Worm (Caenorhabditis elegans) whole organism, young adult: ENCODE data around the gene ZK512.11.

ENCODE experiments used
- B0019.2 ChIP-seq: fragments of 200-800 bp; sonication (Bioruptor generic); conservative IDR thresholded peaks from 2 replicates; pipeline ENCODE4 v1.3.6; 2022; ENCODE audit warnings: missing genetic modification reagents, missing genetic modification characterization, missing compliant biosample characterization
- F52B5.7 ChIP-seq: sonication (generic microtip); optimal IDR thresholded peaks from 2 replicates; lab custom pipeline; 2016; ENCODE audit warnings: mild to moderate bottlenecking, missing genetic modification characterization, missing compliant biosample characterization
- K12H6.12 ChIP-seq: fragments of 200-800 bp; sonication (Bioruptor generic); optimal IDR thresholded peaks from 2 replicates; lab custom pipeline; 2018; ENCODE audit warnings: mild to moderate bottlenecking, missing genetic modification characterization, missing compliant biosample characterization
- Y53G8AR.9 ChIP-seq: fragments of 200-800 bp; sonication (Bioruptor generic); conservative IDR thresholded peaks from 2 replicates; pipeline ENCODE4 v1.3.6; 2022; ENCODE audit warnings: missing genetic modification reagents, missing genetic modification characterization, missing compliant biosample characterization
- Y79H2A.3 ChIP-seq: fragments of 200-800 bp; sonication (Bioruptor generic); conservative IDR thresholded peaks from 2 replicates; pipeline ENCODE4 v1.3.6; 2022; ENCODE audit warnings: missing genetic modification reagents, missing genetic modification characterization, missing compliant biosample characterization
- ama-1 ChIP-seq, 3 experiments: fragments of 150-350 bp in 1 of 3; sonication (generic microtip) in 2 of 3; optimal IDR thresholded peaks; 2 replicates each; lab custom pipeline; 2014 to 2018; ENCODE audit warnings: missing biosample characterization in 2 of 3, missing genetic modification characterization in 2 of 3, missing genetic modification reagents in 2 of 3
- aptf-3 ChIP-seq: fragments of 200-800 bp; sonication (Bioruptor generic); IDR thresholded peaks from 2 replicates; pipeline ENCODE4 v1.3.6; 2022; ENCODE audit warnings: missing genetic modification characterization, missing compliant biosample characterization
- attf-3 ChIP-seq: fragments of 200-800 bp; sonication (Bioruptor generic); conservative IDR thresholded peaks from 2 replicates; pipeline ENCODE4 v1.3.6; 2022; ENCODE audit warnings: missing genetic modification reagents, missing genetic modification characterization, missing compliant biosample characterization
- attf-5 ChIP-seq: fragments of 200-800 bp; sonication (Bioruptor generic); optimal IDR thresholded peaks from 2 replicates; lab custom pipeline; 2018; ENCODE audit warnings: mild to moderate bottlenecking, missing genetic modification characterization, missing compliant biosample characterization
- bed-1 ChIP-seq: fragments of 200-800 bp; sonication (Bioruptor generic); IDR thresholded peaks from 2 replicates; pipeline ENCODE4 v1.3.6; 2022; ENCODE audit warnings: missing genetic modification reagents, missing genetic modification characterization, missing compliant biosample characterization
- ceh-27 ChIP-seq: fragments of 200-800 bp; sonication (Bioruptor generic); optimal IDR thresholded peaks from 2 replicates; lab custom pipeline; 2018; ENCODE audit warnings: mild to moderate bottlenecking, missing genetic modification characterization, moderate library complexity, missing compliant biosample characterization
- chd-7 ChIP-seq: sonication (generic microtip); optimal IDR thresholded peaks from 2 replicates; lab custom pipeline; 2016; ENCODE audit warnings: mild to moderate bottlenecking, missing genetic modification characterization, moderate library complexity, missing compliant biosample characterization
- die-1 ChIP-seq: sonication (generic microtip); optimal IDR thresholded peaks from 2 replicates; lab custom pipeline; 2016; ENCODE audit warnings: missing genotype, mild to moderate bottlenecking, missing genetic modification characterization, missing compliant biosample characterization
- hmg-1.2 ChIP-seq: fragments of 200-800 bp; sonication (Bioruptor generic); IDR thresholded peaks from 2 replicates; pipeline ENCODE4 v1.3.6; 2022; ENCODE audit warnings: missing genetic modification reagents, missing genetic modification characterization, missing compliant biosample characterization
- hrde-1 ChIP-seq: sonication (generic microtip); optimal IDR thresholded peaks from 2 replicates; lab custom pipeline; 2016; ENCODE audit warnings: missing genetic modification characterization, mild to moderate bottlenecking, missing compliant biosample characterization, moderate library complexity, missing genotype, missing genetic modification reagents, borderline replicate concordance
- lag-1 ChIP-seq: fragments of 200-800 bp; sonication (Bioruptor generic); IDR thresholded peaks from 2 replicates; pipeline ENCODE4 v1.3.6; 2022; ENCODE audit warnings: missing genetic modification reagents, missing genetic modification characterization, missing compliant biosample characterization
- let-526 ChIP-seq: fragments of 200-800 bp; sonication (Bioruptor generic); IDR thresholded peaks from 2 replicates; pipeline ENCODE4 v1.3.6; 2022; ENCODE audit warnings: missing genetic modification reagents, missing genetic modification characterization, missing compliant biosample characterization
- madf-3 ChIP-seq: fragments of 200-800 bp; sonication (Bioruptor generic); IDR thresholded peaks from 2 replicates; pipeline ENCODE4 v1.3.6; 2022; ENCODE audit warnings: missing genetic modification reagents, missing genetic modification characterization, missing compliant biosample characterization
- madf-6 ChIP-seq: fragments of 200-800 bp; sonication (Bioruptor generic); IDR thresholded peaks from 2 replicates; pipeline ENCODE4 v1.3.6; 2022; ENCODE audit warnings: missing genetic modification reagents, missing genetic modification characterization, missing compliant biosample characterization
- nhr-179 ChIP-seq: sonication (generic microtip); optimal IDR thresholded peaks from 2 replicates; lab custom pipeline; 2016; ENCODE audit warnings: mild to moderate bottlenecking, missing genetic modification characterization, missing compliant biosample characterization
- pbrm-1 ChIP-seq: fragments of 200-800 bp; sonication (Bioruptor generic); IDR thresholded peaks from 2 replicates; pipeline ENCODE4 v1.3.6; 2022; ENCODE audit warnings: missing genetic modification reagents, missing genetic modification characterization, missing compliant biosample characterization
- pha-4 ChIP-seq: fragments of 150-350 bp; sonication (generic microtip); optimal IDR thresholded peaks from 2 replicates; lab custom pipeline; 2014; ENCODE audit warnings: missing biosample characterization, missing genetic modification reagents, missing genetic modification characterization
- rec-8 ChIP-seq, 2 experiments: sonication (generic microtip); optimal IDR thresholded peaks; 2 replicates each; lab custom pipeline; 2016; ENCODE audit warnings: mild to moderate bottlenecking in 2 of 2, missing genetic modification characterization in 2 of 2, missing genetic modification reagents in 2 of 2, missing genotype in 2 of 2, missing biosample characterization in 1 of 2, missing compliant biosample characterization in 1 of 2, moderate library complexity in 1 of 2
- snpc-4 ChIP-seq, 5 experiments: fragments of 150-350 bp in 1 of 5; sonication (generic microtip) in 4 of 5; optimal IDR thresholded peaks; 2 replicates each; lab custom pipeline; 2014 to 2018; ENCODE audit warnings: missing genetic modification characterization in 5 of 5, missing biosample characterization in 3 of 5, antibody characterized with exemption in 2 of 5, mild to moderate bottlenecking in 2 of 5, missing compliant biosample characterization in 2 of 5, missing genotype in 2 of 5, moderate library complexity in 2 of 5, missing genetic modification reagents in 1 of 5
- tbx-9 ChIP-seq: sonication (generic microtip); optimal IDR thresholded peaks from 2 replicates; lab custom pipeline; 2016; ENCODE audit warnings: borderline replicate concordance, missing genetic modification characterization, inconsistent platforms, missing compliant biosample characterization
- xnd-1 ChIP-seq: sonication (generic microtip); optimal IDR thresholded peaks from 2 replicates; lab custom pipeline; 2016; ENCODE audit warnings: missing genotype, missing genetic modification reagents, missing genetic modification characterization, missing compliant biosample characterization
- zfh-2 ChIP-seq: fragments of 200-800 bp; sonication (Bioruptor generic); conservative IDR thresholded peaks from 2 replicates; pipeline ENCODE4 v1.3.6; 2022; ENCODE audit warnings: missing genetic modification reagents, missing genetic modification characterization, missing compliant biosample characterization
- zim-3 ChIP-seq: sonication (generic microtip); optimal IDR thresholded peaks from 2 replicates; lab custom pipeline; 2017; ENCODE audit warnings: mild to moderate bottlenecking, missing genetic modification characterization, moderate library complexity, missing compliant biosample characterization
- ztf-18 ChIP-seq: sonication (generic microtip); optimal IDR thresholded peaks from 2 replicates; lab custom pipeline; 2016; ENCODE audit warnings: missing genotype, mild to moderate bottlenecking, missing genetic modification characterization, missing compliant biosample characterization
- ztf-26 ChIP-seq: sonication (generic microtip); optimal IDR thresholded peaks from 2 replicates; lab custom pipeline; 2017; ENCODE audit warnings: missing genetic modification characterization, missing compliant biosample characterization
- ztf-28 ChIP-seq: fragments of 200-800 bp; sonication (Bioruptor generic); IDR thresholded peaks from 2 replicates; pipeline ENCODE4 v1.3.6; 2022; ENCODE audit warnings: missing genetic modification reagents, missing genetic modification characterization, missing compliant biosample characterization
- ztf-6 ChIP-seq: fragments of 200-800 bp; sonication (Bioruptor generic); IDR thresholded peaks from 2 replicates; pipeline ENCODE4 v1.3.6; 2022; ENCODE audit warnings: missing genetic modification reagents, missing genetic modification characterization, missing compliant biosample characterization

The ZK512.11 gene

ce11 chrIII:9118314-9118850, 25.6 kb upstream of the ZK512.11 start, which contains the start of gene grl-11 (continued):
- TF ChIP-seq zim-3 (tag; lab: Kevin White, UChicago), result no peak
- no peak for TF ChIP-seq let-526 (GFP tag; lab: Robert Waterston, UW)
- no peak for TF ChIP-seq F52B5.7 (tag; lab: Kevin White, UChicago)
- TF ChIP-seq B0019.2 (GFP tag; lab: Robert Waterston, UW), result no peak

ce11 chrIII:9118921-9119606, 24.9 kb upstream of the ZK512.11 start, which contains the start of gene ced-11:
ced-11 (plus strand) TSS chrIII:9119556.
- no peak for TF ChIP-seq madf-6 (GFP tag; lab: Robert Waterston, UW)
- no peak for TF ChIP-seq aptf-3 (GFP tag; lab: Robert Waterston, UW)
- no peak for TF ChIP-seq lag-1
- no peak for TF ChIP-seq ztf-18
- no peak for TF ChIP-seq snpc-4 (GFP tag; optimal IDR thresholded peaks at IDR 0.05; lab: Kevin White, UChicago)
- no peak for TF ChIP-seq snpc-4 (tag; optimal IDR thresholded peaks at IDR 0.05; lab: Kevin White, UChicago)
- no peak for TF ChIP-seq madf-3 (GFP tag; lab: Robert Waterston, UW)
- TF ChIP-seq Y53G8AR.9 (GFP tag; lab: Robert Waterston, UW), result no peak
- no peak for TF ChIP-seq nhr-179 (tag; lab: Kevin White, UChicago)
- TF ChIP-seq die-1, result no peak
- no peak for TF ChIP-seq bed-1
- no peak for TF ChIP-seq attf-3
- no peak for TF ChIP-seq tbx-9 (tag; lab: Kevin White, UChicago)
- no peak for TF ChIP-seq chd-7 (tag; lab: Kevin White, UChicago)
- TF ChIP-seq ama-1 (optimal IDR thresholded peaks at IDR 0.05; lab: Kevin White, UChicago), result no peak
- no peak for TF ChIP-seq ama-1 (GFP tag; optimal IDR thresholded peaks at IDR 0.05; lab: Kevin White, UChicago)
- TF ChIP-seq hrde-1 (tag; lab: Kevin White, UChicago), result no peak
- TF ChIP-seq rec-8 (tag; optimal IDR thresholded peaks at IDR 0.05; lab: Kevin White, UChicago), result no peak
- no peak for TF ChIP-seq pbrm-1 (GFP tag; lab: Robert Waterston, UW)
- no peak for TF ChIP-seq Y79H2A.3 (GFP tag; lab: Robert Waterston, UW)
- no peak for TF ChIP-seq ztf-28
- TF ChIP-seq, all 124 proteins: peak for 0

- no peak for TF ChIP-seq ztf-6 (GFP tag; lab: Robert Waterston, UW)
- peak; percentile 24; the same call in 1 of the 2 replicates for TF ChIP-seq hmg-1.2
- no peak for TF ChIP-seq zfh-2 (GFP tag; lab: Robert Waterston, UW)
- peak; percentile 34 for TF ChIP-seq attf-5
These were observed 18.2 kb upstream of the ZK512.11 start, which contains the start of gene sec-16A.1 for ce11 chrIII:9125789-9126304. sec-16A.1 (plus strand) TSS chrIII:9125839.

- TF ChIP-seq aptf-3 (GFP tag; lab: Robert Waterston, UW), result no peak
- TF ChIP-seq ceh-27 (GFP tag; lab: Kevin White, UChicago), result no peak
- no peak for TF ChIP-seq xnd-1 (tag; lab: Kevin White, UChicago)
- TF ChIP-seq pha-4 (tag; lab: Kevin White, UChicago), result no peak
- no peak for TF ChIP-seq K12H6.12
- no peak for TF ChIP-seq let-526 (GFP tag; lab: Robert Waterston, UW)
- TF ChIP-seq ztf-26 (tag; lab: Kevin White, UChicago), result no peak
These were observed 13.4 kb upstream of the ZK512.11 start, which contains the start of gene ZK512.10 for ce11 chrIII:9130588-9130987. ZK512.10 (plus strand) TSS chrIII:9130888.
